Fruit fly (Drosophila melanogaster) whole organism, embryonic: ENCODE data around the gene dachs.

Source experiments
- Bgb ChIP-seq: fragments of 200-800 bp; sonication (Bioruptor generic); IDR thresholded peaks from 2 replicates; pipeline ENCODE4 v1.3.6; 2022; ENCODE audit warnings: missing biosample characterization, missing genetic modification characterization; ENCODE audit not compliant: partially characterized antibody
- CG10274 ChIP-seq: fragments of 200-800 bp; sonication (Bioruptor generic); optimal IDR thresholded peaks from 3 replicates; lab custom pipeline; 2017; ENCODE audit warnings: missing biosample characterization, mild to moderate bottlenecking, missing genetic modification characterization
- CG10959 ChIP-seq: fragments of 200-800 bp; sonication (Bioruptor generic); IDR thresholded peaks from 2 replicates; pipeline ENCODE4 v1.3.6; 2022; ENCODE audit warnings: missing biosample characterization, missing genetic modification characterization
- CG11695 ChIP-seq: fragments of 200-800 bp; sonication (Bioruptor generic); IDR thresholded peaks from 3 replicates; pipeline ENCODE4 v1.3.6; 2022; ENCODE audit warnings: missing biosample characterization, missing genetic modification characterization
- CG13123 ChIP-seq: fragments of 200-800 bp; sonication (Bioruptor generic); optimal IDR thresholded peaks from 2 replicates; lab custom pipeline; 2016; ENCODE audit warnings: missing biosample characterization, missing genetic modification characterization
- CG13624 ChIP-seq: fragments of 200-800 bp; sonication (Bioruptor generic); optimal IDR thresholded peaks from 2 replicates; lab custom pipeline; 2016; ENCODE audit warnings: missing biosample characterization, missing genetic modification characterization
- CG15011 ChIP-seq: fragments of 200-800 bp; sonication (Bioruptor generic); optimal IDR thresholded peaks from 3 replicates; lab custom pipeline; 2018; ENCODE audit warnings: missing biosample characterization, mild to moderate bottlenecking, missing genetic modification characterization
- CG17359 ChIP-seq: fragments of 200-800 bp; sonication (Bioruptor generic); optimal IDR thresholded peaks from 3 replicates; lab custom pipeline; 2018; ENCODE audit warnings: missing biosample characterization, mild to moderate bottlenecking, missing genetic modification characterization, moderate library complexity
- CG17385 ChIP-seq: fragments of 200-800 bp; sonication (Bioruptor generic); optimal IDR thresholded peaks from 3 replicates; lab custom pipeline; 2018; ENCODE audit warnings: missing biosample characterization, mild to moderate bottlenecking, missing genetic modification characterization
- CG2202 ChIP-seq: fragments of 200-800 bp; sonication (Bioruptor generic); optimal IDR thresholded peaks from 2 replicates; lab custom pipeline; 2018; ENCODE audit warnings: missing biosample characterization, mild to moderate bottlenecking, missing genetic modification characterization
- CG30020 ChIP-seq: fragments of 200-800 bp; optimal IDR thresholded peaks from 2 replicates; lab custom pipeline; 2019; ENCODE audit warnings: missing biosample characterization, mild to moderate bottlenecking, missing genetic modification characterization, moderate library complexity
- CG33213 ChIP-seq: fragments of 200-800 bp; sonication (Bioruptor generic); optimal IDR thresholded peaks from 3 replicates; lab custom pipeline; 2016; ENCODE audit warnings: missing biosample characterization, missing genetic modification characterization
- CG34224 ChIP-seq: fragments of 200-800 bp; sonication (Bioruptor generic); IDR thresholded peaks from 3 replicates; pipeline ENCODE4 v1.3.6; 2022; ENCODE audit warnings: missing biosample characterization, missing genetic modification characterization; ENCODE audit not compliant: partially characterized antibody
- CG3838 ChIP-seq: fragments of 200-800 bp; sonication (Bioruptor generic); optimal IDR thresholded peaks from 3 replicates; lab custom pipeline; 2016; ENCODE audit warnings: missing biosample characterization, missing genetic modification characterization
- CG4854 ChIP-seq: fragments of 200-800 bp; sonication (Bioruptor generic); optimal IDR thresholded peaks from 2 replicates; lab custom pipeline; 2016; ENCODE audit warnings: missing biosample characterization, missing genetic modification characterization, inconsistent platforms
- CG6272 ChIP-seq: fragments of 200-800 bp; sonication (Bioruptor generic); IDR thresholded peaks from 2 replicates; pipeline ENCODE4 v1.3.6; 2022; ENCODE audit warnings: missing biosample characterization, missing genetic modification characterization
- CG6689 ChIP-seq: fragments of 200-800 bp; sonication (Bioruptor generic); IDR thresholded peaks from 2 replicates; pipeline ENCODE4 v1.3.6; 2022; ENCODE audit warnings: missing biosample characterization, missing genetic modification characterization
- CG6854 ChIP-seq: fragments of 200-800 bp; sonication (Bioruptor generic); optimal IDR thresholded peaks from 3 replicates; lab custom pipeline; 2017; ENCODE audit warnings: missing biosample characterization, mild to moderate bottlenecking, missing genetic modification characterization
- CG9215 ChIP-seq: fragments of 200-800 bp; sonication (Bioruptor generic); IDR thresholded peaks from 2 replicates; pipeline ENCODE4 v1.3.6; 2022; ENCODE audit warnings: missing biosample characterization, missing genetic modification characterization
- Chrac-16 ChIP-seq: fragments of 200-800 bp; sonication (Bioruptor generic); optimal IDR thresholded peaks from 3 replicates; lab custom pipeline; 2016; ENCODE audit warnings: missing biosample characterization, missing genetic modification characterization
- CkIIα-i1 ChIP-seq: fragments of 200-800 bp; sonication (Bioruptor generic); IDR thresholded peaks from 2 replicates; pipeline ENCODE4 v1.3.6; 2022; ENCODE audit warnings: missing biosample characterization, missing genetic modification characterization
- Dek ChIP-seq: fragments of 200-800 bp; sonication (Bioruptor generic); optimal IDR thresholded peaks from 3 replicates; lab custom pipeline; 2019; ENCODE audit warnings: missing biosample characterization, mild to moderate bottlenecking, missing genetic modification characterization, moderate library complexity
- Ets97D ChIP-seq: fragments of 200-800 bp; sonication (Bioruptor generic); optimal IDR thresholded peaks from 3 replicates; lab custom pipeline; 2016; ENCODE audit warnings: missing biosample characterization, missing genetic modification characterization
- MBD-R2 ChIP-seq: fragments of 200-800 bp; sonication (Bioruptor generic); IDR thresholded peaks from 2 replicates; pipeline ENCODE4 v1.3.6; 2022; ENCODE audit warnings: missing biosample characterization, missing genetic modification characterization
- NC2α ChIP-seq: fragments of 200-800 bp; sonication (Bioruptor generic); optimal IDR thresholded peaks from 2 replicates; lab custom pipeline; 2016; ENCODE audit warnings: missing biosample characterization, missing genetic modification characterization
- Nf-YC ChIP-seq: fragments of 200-800 bp; optimal IDR thresholded peaks from 3 replicates; lab custom pipeline; 2019; ENCODE audit warnings: missing biosample characterization, mild to moderate bottlenecking, missing genetic modification characterization, moderate library complexity
- Optix ChIP-seq: fragments of 200-800 bp; sonication (Bioruptor generic); IDR thresholded peaks from 3 replicates; pipeline ENCODE4 v1.3.6; 2022; ENCODE audit warnings: missing biosample characterization, missing genetic modification characterization
- Scr ChIP-seq: fragments of 200-800 bp; sonication (Bioruptor generic); IDR thresholded peaks from 2 replicates; pipeline ENCODE4 v1.3.6; 2022; ENCODE audit warnings: missing biosample characterization, missing genetic modification characterization; ENCODE audit not compliant: partially characterized antibody
- bowl ChIP-seq: fragments of 200-800 bp; sonication (Bioruptor generic); IDR thresholded peaks from 2 replicates; pipeline ENCODE4 v1.3.6; 2022; ENCODE audit warnings: missing biosample characterization, missing genetic modification characterization
- chinmo ChIP-seq: fragments of 200-800 bp; sonication (Bioruptor generic); IDR thresholded peaks from 4 replicates; pipeline ENCODE4 v1.3.6; 2022; ENCODE audit warnings: missing biosample characterization, missing genetic modification characterization; ENCODE audit not compliant: partially characterized antibody
- dati ChIP-seq: fragments of 200-800 bp; sonication (Bioruptor generic); IDR thresholded peaks from 2 replicates; pipeline ENCODE4 v1.3.6; 2022; ENCODE audit warnings: missing biosample characterization, missing genetic modification characterization
- dm ChIP-seq: fragments of 200-800 bp; sonication (Bioruptor generic); optimal IDR thresholded peaks from 3 replicates; lab custom pipeline; 2016; ENCODE audit warnings: missing biosample characterization, missing genetic modification characterization
- fd96Cb ChIP-seq: fragments of 200-800 bp; sonication (Bioruptor generic); optimal IDR thresholded peaks from 2 replicates; lab custom pipeline; 2018; ENCODE audit warnings: missing biosample characterization, mild to moderate bottlenecking, missing genetic modification characterization, moderate library complexity
- gsb-n ChIP-seq: fragments of 200-800 bp; sonication (Bioruptor generic); optimal IDR thresholded peaks from 3 replicates; lab custom pipeline; 2018; ENCODE audit warnings: missing biosample characterization, mild to moderate bottlenecking, missing genetic modification characterization
- hkb ChIP-seq, 2 experiments: fragments of 200-800 bp in 1 of 2; fragments of >200 bp in 1 of 2; sonication (Bioruptor generic) in 1 of 2; IDR thresholded peaks in 1 of 2; optimal IDR thresholded peaks in 1 of 2; 2 replicates each; pipeline versions ENCODE4 v1.3.6 to Lab custom; 2017 to 2022; ENCODE audit warnings: missing biosample characterization in 1 of 2, missing genetic modification characterization in 1 of 2
- klu ChIP-seq: fragments of 200-800 bp; sonication (Bioruptor generic); IDR thresholded peaks from 2 replicates; pipeline ENCODE4 v1.3.6; 2022; ENCODE audit warnings: missing biosample characterization, missing genetic modification characterization
- mirr ChIP-seq: fragments of 200-800 bp; sonication (Bioruptor generic); optimal IDR thresholded peaks from 3 replicates; lab custom pipeline; 2018; ENCODE audit warnings: missing biosample characterization, mild to moderate bottlenecking, missing genetic modification characterization
- mld ChIP-seq: fragments of 200-800 bp; sonication (Bioruptor generic); IDR thresholded peaks from 3 replicates; pipeline ENCODE4 v1.3.6; 2022; ENCODE audit warnings: missing biosample characterization, missing genetic modification characterization; ENCODE audit not compliant: partially characterized antibody
- pb ChIP-seq: fragments of 200-800 bp; sonication (Bioruptor generic); optimal IDR thresholded peaks from 3 replicates; lab custom pipeline; 2016; ENCODE audit warnings: missing biosample characterization, missing genetic modification characterization
- pnt ChIP-seq: fragments of 200-800 bp; sonication (Bioruptor generic); optimal IDR thresholded peaks from 3 replicates; lab custom pipeline; 2016; ENCODE audit warnings: missing biosample characterization, missing genetic modification characterization
- pros ChIP-seq: fragments of 200-800 bp; sonication (Bioruptor generic); optimal IDR thresholded peaks from 3 replicates; lab custom pipeline; 2019; ENCODE audit warnings: missing biosample characterization, mild to moderate bottlenecking, missing genetic modification characterization, moderate library complexity
- psq ChIP-seq: fragments of 200-800 bp; sonication (Bioruptor generic); optimal IDR thresholded peaks from 2 replicates; lab custom pipeline; 2017; ENCODE audit warnings: missing biosample characterization, missing genetic modification characterization
- repo ChIP-seq: fragments of 200-800 bp; sonication (Bioruptor generic); optimal IDR thresholded peaks from 2 replicates; lab custom pipeline; 2016; ENCODE audit warnings: missing biosample characterization, missing genetic modification characterization
- sens-2 ChIP-seq: fragments of 200-800 bp; sonication (Bioruptor generic); IDR thresholded peaks from 2 replicates; pipeline ENCODE4 v1.3.6; 2022; ENCODE audit warnings: missing biosample characterization, missing genetic modification characterization
- trh ChIP-seq: fragments of 200-800 bp; sonication (Bioruptor generic); optimal IDR thresholded peaks from 2 replicates; lab custom pipeline; 2016; ENCODE audit warnings: missing biosample characterization, missing genetic modification characterization
- tup ChIP-seq: fragments of 200-800 bp; sonication (Bioruptor generic); optimal IDR thresholded peaks from 2 replicates; lab custom pipeline; 2016; ENCODE audit warnings: missing biosample characterization, mild to moderate bottlenecking, missing genetic modification characterization, moderate library complexity
- vfl ChIP-seq: fragments of 200-800 bp; sonication (Bioruptor generic); optimal IDR thresholded peaks from 2 replicates; lab custom pipeline; 2016; ENCODE audit warnings: missing biosample characterization, missing genetic modification characterization
- zfh2 ChIP-seq: fragments of 200-800 bp; sonication (Bioruptor generic); optimal IDR thresholded peaks from 2 replicates; lab custom pipeline; 2016; ENCODE audit warnings: missing biosample characterization, missing genetic modification characterization

dachs gene

dm6 chr2L:8535394-8536176 is 69.0 kb downstream of the dachs start (continued):
- peak; percentile 91 for TF ChIP-seq CG17359 (tag; lab: Kevin White, UChicago)
- TF ChIP-seq dati (GFP tag; lab: Robert Waterston, UW), result no peak; the same call in 1 of the 2 replicates
- peak; percentile 72 for TF ChIP-seq CG13123 (GFP tag; lab: Kevin White, UChicago)
- TF ChIP-seq CG6854, result peak; percentile 87
- TF ChIP-seq CG34224 (GFP tag; lab: Robert Waterston, UW), result 0 out of 3 replicates have a peak, but pooled peaks have one; percentile 11
- peak; percentile 85 for TF ChIP-seq CG6689 (GFP tag; lab: Robert Waterston, UW)
- no peak for TF ChIP-seq repo (GFP tag; lab: Kevin White, UChicago)
- TF ChIP-seq vfl, result peak; percentile 24
- no peak for TF ChIP-seq CG33213 (GFP tag; lab: Kevin White, UChicago)
- TF ChIP-seq zfh2 (GFP tag; lab: Kevin White, UChicago), result peak; percentile 46
- peak; percentile 22 for TF ChIP-seq CG3838 (GFP tag; lab: Kevin White, UChicago)
- no peak for TF ChIP-seq chinmo (GFP tag; lab: Robert Waterston, UW)
- no peak for TF ChIP-seq bowl (GFP tag; lab: Robert Waterston, UW)
- no peak for TF ChIP-seq mirr (GFP tag; lab: Kevin White, UChicago)
- TF ChIP-seq trh, result peak; percentile 85
- 0 out of 2 replicates have a peak, but pooled peaks have one; percentile 7 for TF ChIP-seq Bgb
- TF ChIP-seq pb (GFP tag; lab: Kevin White, UChicago), result peak; percentile 33
- TF ChIP-seq CG17385, result peak; percentile 83
- no peak for TF ChIP-seq CkIIα-i1 (GFP tag; lab: Robert Waterston, UW)
- TF ChIP-seq MBD-R2 (GFP tag; lab: Robert Waterston, UW), result peak; percentile 42
- no peak for TF ChIP-seq Scr (GFP tag; lab: Robert Waterston, UW)
- peak; percentile 76 for TF ChIP-seq gsb-n (tag; lab: Kevin White, UChicago)
- peak; percentile 93 for TF ChIP-seq Dek (tag; lab: Kevin White, UChicago)
- TF ChIP-seq tup (GFP tag; lab: Kevin White, UChicago), result peak; percentile 33
- TF ChIP-seq CG13624, result peak; percentile 28
- peak; percentile 59 for TF ChIP-seq CG6272 (GFP tag; lab: Robert Waterston, UW)
- TF ChIP-seq fd96Cb (tag; lab: Kevin White, UChicago), result peak; percentile 94
- TF ChIP-seq psq (GFP tag; lab: Kevin White, UChicago), result peak; percentile 76
- peak; percentile 46 for TF ChIP-seq CG4854 (GFP tag; lab: Kevin White, UChicago)
- TF ChIP-seq Optix (GFP tag; lab: Robert Waterston, UW), result peak; percentile 62; the same call in 2 of the 3 replicates
- TF ChIP-seq klu, result peak; percentile 84; the same call in 1 of the 2 replicates
- TF ChIP-seq CG11695 (GFP tag; lab: Robert Waterston, UW), result peak; percentile 78
- peak; percentile 0 for TF ChIP-seq pnt
- no peak for TF ChIP-seq dm
- TF ChIP-seq NC2α (GFP tag; lab: Kevin White, UChicago), result no peak
- no peak for TF ChIP-seq hkb (optimal IDR thresholded peaks at IDR 0.05; lab: Kevin White, UChicago)
- peak; percentile 71; the same call in 1 of the 2 replicates for TF ChIP-seq hkb (GFP tag; IDR thresholded peaks at IDR 0.05; lab: Robert Waterston, UW)
- TF ChIP-seq CG15011 (GFP tag; lab: Kevin White, UChicago), result peak; percentile 47
- TF ChIP-seq CG9215 (GFP tag; lab: Robert Waterston, UW), result peak; percentile 84
- 0 out of 2 replicates have a peak, but pooled peaks have one; percentile 9 for TF ChIP-seq sens-2 (GFP tag; lab: Robert Waterston, UW)
- TF ChIP-seq Ets97D (GFP tag; lab: Kevin White, UChicago), result peak; percentile 19
- peak; percentile 88 for TF ChIP-seq Nf-YC
- TF ChIP-seq CG30020, result peak; percentile 76
- peak; percentile 47; the same call in 1 of the 2 replicates for TF ChIP-seq CG10959 (GFP tag; lab: Robert Waterston, UW)
- no peak for TF ChIP-seq mld (GFP tag; lab: Robert Waterston, UW)
- TF ChIP-seq Chrac-16, result peak; percentile 75
- TF ChIP-seq CG2202 (tag; lab: Kevin White, UChicago), result peak; percentile 81
- TF ChIP-seq CG10274 (GFP tag; lab: Kevin White, UChicago), result peak; percentile 84
- TF ChIP-seq pros (GFP tag; lab: Kevin White, UChicago), result peak; percentile 19
